Worm (Caenorhabditis elegans) whole organism, L3 larva: Measurements from ENCODE around the gene unc-31.

Source experiments
- ZK546.5 ChIP-seq: sonication (generic microtip); optimal IDR thresholded peaks from 2 replicates; lab custom pipeline; 2017; ENCODE audit warnings: missing biosample characterization, missing genetic modification characterization
- lin-15B ChIP-seq: fragments of 150-350 bp; optimal IDR thresholded peaks from 2 replicates; lab custom pipeline; 2014; ENCODE audit warnings: missing biosample characterization, missing genetic modification characterization
- lsy-12 ChIP-seq: sonication (generic microtip); optimal IDR thresholded peaks from 2 replicates; lab custom pipeline; 2016; ENCODE audit warnings: mild to moderate bottlenecking, missing genetic modification characterization, missing compliant biosample characterization
- nhr-11 ChIP-seq: fragments of 150-350 bp; optimal IDR thresholded peaks from 2 replicates; lab custom pipeline; 2014; ENCODE audit warnings: missing biosample characterization, missing genetic modification characterization
- nhr-77 ChIP-seq: fragments of 150-350 bp; optimal IDR thresholded peaks from 2 replicates; lab custom pipeline; 2014; ENCODE audit warnings: missing biosample characterization, missing genetic modification characterization
- unc-39 ChIP-seq: sonication (generic microtip); optimal IDR thresholded peaks from 4 replicates; lab custom pipeline; 2017; ENCODE audit warnings: missing biosample characterization, missing genetic modification characterization

DNA sequence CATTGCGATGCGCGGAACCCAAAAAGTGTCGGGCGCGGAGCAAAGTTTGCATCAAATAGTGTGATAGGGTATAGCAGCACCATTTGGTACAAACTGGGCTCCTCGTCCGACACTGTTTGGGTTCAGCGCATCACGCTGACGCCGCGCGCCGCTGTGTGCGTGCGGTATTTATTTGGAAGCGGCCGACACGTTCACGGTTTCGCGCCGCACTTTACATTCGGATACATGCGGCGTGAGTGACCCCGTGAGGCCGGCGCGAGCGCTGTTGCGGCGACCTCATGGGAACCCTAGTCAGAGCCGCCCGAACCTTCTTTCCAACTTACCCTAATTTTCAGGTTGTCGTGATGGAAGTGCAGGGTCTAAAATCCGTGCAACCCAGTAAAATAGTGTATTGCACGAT is 7.3 kb downstream of the unc-31 start:
- TF ChIP-seq nhr-11 (tag; lab: Kevin White, UChicago) (no peak), unc-39 (tag; lab: Kevin White, UChicago) (no peak), nhr-77 (no peak), lin-15B (no peak), lsy-12 (no peak), ZK546.5 (tag; lab: Kevin White, UChicago) (no peak)
